Worm (Caenorhabditis elegans): ENCODE measurements around the gene K02C4.3.

- TF ChIP-seq ceh-63 (GFP tag; optimal IDR thresholded peaks at IDR 0.05) (no peak), zag-1 (tag; optimal IDR thresholded peaks at IDR 0.05) (no peak), lin-39 (tag; optimal IDR thresholded peaks at IDR 0.05) (no peak), egl-27 (tag; optimal IDR thresholded peaks at IDR 0.05) (peak in 1 of 2 experiments; percentile 35), pqm-1 (tag; optimal IDR thresholded peaks at IDR 0.05) (no peak), dpl-1 (GFP tag; optimal IDR thresholded peaks at IDR 0.05) (peak; percentile 16 to 43 (median 39)), lin-15B (tag; optimal IDR thresholded peaks at IDR 0.05) (no peak), mdl-1 (tag; optimal IDR thresholded peaks at IDR 0.05) (peak in 1 of 2 experiments; percentile 79), tlp-1 (tag; optimal IDR thresholded peaks at IDR 0.05) (no peak), nhr-47 (tag; optimal IDR thresholded peaks at IDR 0.05) (peak; percentile 70), aly-2 (tag; optimal IDR thresholded peaks at IDR 0.05) (peak; percentile 37), sox-4 (tag; optimal IDR thresholded peaks at IDR 0.05) (no peak)
Measured at ce11 chrII:8106921-8107695, 20.5 kb upstream of the K02C4.3 start, which contains the start of the genes chst-1 and C41C4.9.
